Worm (Caenorhabditis elegans) whole organism, L4/young adult: ENCODE results near the gene F46G10.4.

ENCODE experiments used
- W03F9.2 ChIP-seq: fragments of 150-350 bp; optimal IDR thresholded peaks from 2 replicates; lab custom pipeline; 2014; ENCODE audit warnings: missing biosample characterization, missing genetic modification characterization
- dao-5 ChIP-seq: sonication (generic microtip); optimal IDR thresholded peaks from 2 replicates; lab custom pipeline; 2016; ENCODE audit warnings: missing genotype, missing genetic modification characterization, moderate library complexity, missing compliant biosample characterization
- him-1 ChIP-seq: sonication (generic microtip); optimal IDR thresholded peaks from 2 replicates; lab custom pipeline; 2016; ENCODE audit warnings: missing genotype, missing genetic modification reagents, missing genetic modification characterization, missing compliant biosample characterization

F46G10.4 gene

ce11 chrX:13358573-13358972 is 24.7 kb downstream of the F46G10.4 start:
- TF ChIP-seq W03F9.2 (tag; lab: Kevin White, UChicago) (no peak), dao-5 (no peak)

DNA sequence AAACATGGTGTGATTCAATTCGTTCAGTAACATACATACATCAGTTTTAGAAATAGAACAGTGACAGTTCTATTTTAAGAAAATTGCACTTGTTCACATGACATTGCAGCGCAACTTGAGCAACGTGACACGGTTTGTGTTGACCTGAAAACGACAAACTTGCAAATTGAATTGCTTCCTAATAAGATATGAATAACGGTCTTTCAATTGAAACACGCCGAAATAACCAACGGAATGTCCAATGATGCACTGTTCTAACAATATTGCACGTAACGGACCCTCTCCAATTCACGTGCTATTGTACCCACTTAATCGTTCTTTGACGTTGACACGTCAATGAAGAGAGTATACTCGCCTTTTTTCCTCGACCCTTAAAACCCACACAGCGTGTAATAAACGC is 26.0 kb downstream of the F46G10.4 start:
- TF ChIP-seq W03F9.2 (tag; lab: Kevin White, UChicago) (no peak), him-1 (no peak), dao-5 (no peak)

- TF ChIP-seq W03F9.2 (tag; lab: Kevin White, UChicago) (no peak), him-1 (no peak), dao-5 (no peak)
Measured at ce11 chrX:13360632-13361031, 26.8 kb downstream of the F46G10.4 start.

DNA sequence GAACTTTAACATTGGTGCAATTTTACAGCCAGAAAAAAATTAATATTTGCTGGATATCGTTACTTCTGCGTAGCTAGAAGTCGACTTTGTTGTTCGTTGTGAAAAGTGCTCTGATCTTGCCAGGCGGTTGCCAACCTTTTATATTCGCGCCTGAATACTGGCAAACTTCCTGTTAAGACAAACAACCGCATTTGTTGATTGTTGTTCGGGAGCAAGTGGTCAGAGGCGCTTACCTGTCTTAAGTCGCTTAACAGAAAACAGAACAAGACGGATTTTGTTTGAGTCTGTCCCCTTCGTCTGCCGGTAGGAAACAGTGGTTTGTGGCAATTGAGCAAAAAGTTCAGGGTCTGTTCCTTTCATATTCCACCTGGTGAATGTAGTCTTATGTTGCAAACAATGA is 28.6 kb downstream of the F46G10.4 start, which contains the start of gene C49F8.15:
Gene C49F8.15, minus strand, starts transcription at position 101 of the 400 bp plus-strand sequence.
- TF ChIP-seq W03F9.2 (tag; lab: Kevin White, UChicago), result no peak
- no peak for TF ChIP-seq dao-5
- TF ChIP-seq him-1, result no peak

ce11 chrX:13364897-13365296 is 31.1 kb downstream of the F46G10.4 start, which contains the start of gene C49F8.1:
TSS of gene C49F8.1 (minus strand) at chrX:13364997.
- no peak for TF ChIP-seq dao-5
- no peak for TF ChIP-seq W03F9.2 (tag; lab: Kevin White, UChicago)
- no peak for TF ChIP-seq him-1

DNA sequence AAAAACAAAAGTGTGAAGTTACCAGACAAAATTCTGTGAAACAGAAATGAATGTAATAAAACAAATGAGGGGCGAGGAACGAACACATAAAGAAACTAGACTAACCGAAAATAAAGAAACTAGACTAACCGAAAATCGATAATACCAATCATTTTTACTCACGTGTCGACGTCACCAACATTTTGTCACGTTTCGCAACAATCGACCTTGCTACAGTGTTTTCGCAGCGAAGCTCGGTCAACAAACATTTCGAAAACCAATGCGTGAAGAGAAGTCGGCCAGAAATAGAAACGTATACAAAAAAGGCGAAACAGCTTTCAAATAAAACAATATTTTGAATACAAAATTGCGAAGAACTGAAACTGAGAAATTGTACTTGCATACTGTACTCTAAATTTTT is 33.1 kb downstream of the F46G10.4 start:
- TF ChIP-seq dao-5, result no peak
- no peak for TF ChIP-seq him-1
- TF ChIP-seq W03F9.2 (tag; lab: Kevin White, UChicago), result no peak

- no peak for TF ChIP-seq dao-5
- TF ChIP-seq W03F9.2 (tag; lab: Kevin White, UChicago), result no peak
- TF ChIP-seq him-1, result no peak
Measured at ce11 chrX:13368283-13368682, 34.4 kb downstream of the F46G10.4 start.

DNA sequence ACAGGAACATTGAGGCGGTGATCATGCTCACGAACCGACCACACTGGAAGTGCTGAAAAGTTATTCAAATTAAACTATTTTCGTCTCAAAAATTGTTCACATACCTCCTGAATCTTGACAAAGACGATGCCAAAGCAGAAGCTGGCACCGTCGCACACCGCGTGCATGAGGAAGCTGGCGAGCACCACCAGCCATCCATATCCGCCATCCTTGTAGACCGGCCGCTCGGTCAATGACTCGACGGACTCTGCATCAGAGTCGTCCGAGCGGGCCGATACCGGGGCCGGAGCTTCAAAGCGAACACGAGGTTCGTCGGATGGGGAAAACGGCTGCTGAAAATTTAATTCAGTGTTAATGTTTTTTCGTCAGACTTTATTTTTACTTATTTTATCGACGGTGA is 42.3 kb downstream of the F46G10.4 start:
- TF ChIP-seq W03F9.2 (tag; lab: Kevin White, UChicago) (no peak), dao-5 (no peak), him-1 (no peak)

DNA sequence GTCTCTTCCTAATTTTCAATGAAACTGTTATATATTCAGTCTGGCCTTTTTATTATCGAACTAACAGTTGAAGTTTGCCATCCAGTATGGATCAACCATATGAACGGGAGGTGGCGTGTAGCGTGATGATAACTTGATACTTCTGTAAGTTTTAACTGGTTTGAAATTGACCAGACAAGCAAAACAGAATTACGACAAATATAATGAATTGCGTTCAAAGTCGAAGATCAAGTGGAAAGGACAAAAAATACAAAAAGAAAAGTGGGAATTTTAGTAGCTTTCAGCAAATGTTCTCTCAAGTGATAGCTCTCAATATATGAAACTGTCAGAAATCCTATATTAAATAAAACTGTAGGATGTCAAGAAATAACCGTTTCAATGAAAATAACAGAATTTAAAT is 43.0 kb downstream of the F46G10.4 start, which contains the start of the genes C49F8.14 and gem-1:
Gene C49F8.14, minus strand, starts transcription at position 99 of the 400 bp plus-strand sequence.
Gene gem-1, minus strand, starts transcription at position 142 of the 400 bp plus-strand sequence.
- TF ChIP-seq him-1 (no peak), dao-5 (no peak), W03F9.2 (tag; lab: Kevin White, UChicago) (no peak)

ce11 chrX:13379072-13379471 is 45.2 kb downstream of the F46G10.4 start:
- TF ChIP-seq W03F9.2 (tag; lab: Kevin White, UChicago) (no peak), him-1 (no peak), dao-5 (no peak)

DNA sequence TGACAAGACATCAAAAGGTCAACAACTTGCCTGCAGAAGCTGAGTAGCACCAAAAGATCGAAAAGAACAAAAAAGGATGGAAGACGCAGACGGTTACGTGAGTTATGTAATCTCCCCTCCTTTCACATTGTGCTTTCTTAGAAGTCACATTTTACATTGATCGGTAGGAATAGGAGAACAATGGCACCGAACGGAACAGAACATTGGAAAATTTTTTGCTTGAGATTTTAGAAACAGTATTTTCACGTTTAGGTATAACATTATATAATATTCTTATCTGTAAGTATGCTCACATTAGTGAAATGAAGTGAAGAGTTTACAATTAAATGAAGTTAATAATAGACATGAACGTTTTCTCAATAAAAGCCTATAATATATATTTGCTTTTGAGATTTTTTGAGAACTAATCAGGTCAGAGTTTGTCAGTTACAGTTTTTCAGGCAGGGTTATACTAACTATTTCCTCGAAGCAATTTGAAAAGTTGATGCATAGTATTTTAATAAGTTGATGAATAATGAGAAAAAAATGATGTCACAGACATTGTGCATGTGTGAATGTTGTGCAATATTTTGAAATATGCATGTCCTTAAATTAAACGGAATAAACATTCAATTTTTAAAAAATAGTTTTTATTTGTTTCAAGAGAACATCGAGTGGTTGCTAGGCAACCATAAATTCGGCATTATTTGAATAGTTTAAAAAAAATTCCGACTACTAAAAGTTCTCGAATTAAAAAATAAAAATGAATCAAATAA is 47.3 kb downstream of the F46G10.4 start:
- TF ChIP-seq him-1 (no peak), dao-5 (no peak), W03F9.2 (tag; lab: Kevin White, UChicago) (no peak)

DNA sequence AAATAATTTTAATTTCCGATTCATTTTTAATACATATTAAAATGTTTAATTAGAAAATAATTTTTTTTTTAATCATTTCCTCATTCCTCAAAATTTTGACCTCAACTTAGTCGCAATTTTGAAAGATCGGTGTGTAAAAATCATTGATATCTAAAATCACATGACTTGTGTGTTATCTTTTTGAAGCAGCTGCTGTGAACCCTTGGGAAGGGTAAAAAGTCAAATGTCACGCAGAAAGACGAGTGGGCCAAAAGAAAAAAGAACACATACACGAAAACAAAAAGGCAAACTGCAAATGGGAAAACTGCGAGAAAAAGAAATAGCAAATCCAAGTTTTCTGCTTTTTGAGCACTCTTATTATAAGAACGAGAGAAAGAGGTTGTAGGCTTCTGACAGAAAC is 49.4 kb downstream of the F46G10.4 start:
- TF ChIP-seq dao-5, result no peak
- no peak for TF ChIP-seq him-1
- no peak for TF ChIP-seq W03F9.2 (tag; lab: Kevin White, UChicago)

DNA sequence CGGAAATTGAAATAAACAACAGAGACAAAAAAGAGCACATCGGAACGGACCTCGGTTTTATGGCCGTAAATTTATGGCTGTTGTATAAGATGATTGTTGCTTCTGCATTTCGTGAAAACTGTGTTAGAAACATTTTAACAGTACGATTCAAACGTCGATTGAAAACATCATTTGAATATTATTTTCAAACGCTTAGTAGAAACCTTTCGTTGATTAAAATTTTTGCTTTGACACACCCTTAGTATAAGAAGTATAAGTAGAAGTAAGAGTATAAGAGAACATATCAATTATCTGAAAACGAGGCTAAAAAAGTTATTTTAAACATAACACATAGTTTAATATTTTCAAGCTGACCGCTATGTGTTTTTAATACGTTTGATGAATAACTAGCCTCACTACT is 50.9 kb downstream of the F46G10.4 start:
- TF ChIP-seq dao-5, result no peak
- no peak for TF ChIP-seq him-1
- TF ChIP-seq W03F9.2 (tag; lab: Kevin White, UChicago), result no peak
